1 fruit fly cellular context compared by ENCODE assay signal in the genomic region with DNA sequence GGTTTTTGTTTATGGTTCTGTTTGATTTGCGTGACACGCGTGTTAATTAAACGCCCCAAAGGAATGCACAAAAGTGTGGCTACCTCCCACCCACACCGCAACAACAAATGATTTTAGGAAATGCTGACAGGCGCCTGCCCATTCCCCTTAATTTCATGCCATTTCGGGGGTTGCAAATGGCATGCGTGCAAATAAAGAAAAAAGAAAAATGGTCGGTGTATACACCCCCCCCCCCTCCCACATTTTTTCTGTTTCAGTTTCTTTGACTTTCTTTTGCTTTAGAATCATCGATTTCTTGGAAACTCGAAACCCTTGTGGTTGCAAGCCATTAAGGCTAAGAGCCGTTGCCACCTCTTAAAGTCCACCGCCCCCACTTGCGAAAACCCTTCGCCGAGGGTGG.
TF ChIP-seq lines count a peak whose summit lies in the region.

No protein-coding gene starts in this region.

TF ChIP-seq in whole organism, embryonic, 481 proteins besides CTCF, POLR2A, EP300 and RAD21 (continued from another document):
- TF ChIP-seq CG10565 (GFP tag; optimal IDR thresholded peaks at IDR 0.05; lab: Kevin White, UChicago) (no peak), phol (tag; optimal IDR thresholded peaks at IDR 0.05; lab: Kevin White, UChicago) (no peak), NfI (GFP tag; optimal IDR thresholded peaks at IDR 0.05; lab: Kevin White, UChicago) (no peak), Gug (GFP tag; IDR thresholded peaks at IDR 0.05; lab: Robert Waterston, UW) (no peak), ci (GFP tag; IDR thresholded peaks at IDR 0.05; lab: Robert Waterston, UW) (peak; percentile 11; the same call in 1 of the 3 replicates), CG4360 (GFP tag; IDR thresholded peaks at IDR 0.05; lab: Robert Waterston, UW) (no peak), CG14050 (GFP tag; IDR thresholded peaks at IDR 0.05; lab: Robert Waterston, UW) (no peak), CG43689 (GFP tag; IDR thresholded peaks at IDR 0.05; lab: Robert Waterston, UW) (no peak), pros (GFP tag; optimal IDR thresholded peaks at IDR 0.05; lab: Kevin White, UChicago) (peak; percentile 67)
